Fruit fly (Drosophila melanogaster): ENCODE measurements around the gene Wnt10.

DNA sequence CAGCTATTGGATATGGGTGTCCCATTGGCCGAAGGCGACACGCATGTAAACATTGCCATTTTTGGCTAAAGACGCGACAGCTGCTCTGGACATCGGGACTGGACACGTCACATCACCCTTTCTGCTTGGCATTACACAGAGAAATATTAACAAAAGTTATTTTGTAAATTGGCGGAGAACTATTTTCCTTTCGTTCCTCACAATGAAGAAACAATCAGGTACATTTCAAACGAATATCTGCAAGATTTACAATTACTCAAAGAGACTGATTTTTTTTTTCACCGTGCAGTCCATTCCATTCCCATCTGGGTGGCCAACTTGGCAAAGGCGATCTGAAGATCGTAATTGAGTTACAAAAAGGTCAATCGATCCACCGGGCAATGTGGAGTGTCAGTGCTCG lies 43.8 kb upstream of the Wnt10 start:
- TF ChIP-seq CG8301 (tag; optimal IDR thresholded peaks at IDR 0.05): no peak
- TF ChIP-seq CG15710 (tag; optimal IDR thresholded peaks at IDR 0.05): no peak
- TF ChIP-seq gl (tag; optimal IDR thresholded peaks at IDR 0.05): no peak
- no peak for TF ChIP-seq CG12605 (GFP tag; IDR thresholded peaks at IDR 0.05)
- TF ChIP-seq CG14655 (GFP tag; optimal IDR thresholded peaks at IDR 0.05): no peak
- no peak for TF ChIP-seq CG4496 (GFP tag; IDR thresholded peaks at IDR 0.05)
- TF ChIP-seq Pif1A (GFP tag; optimal IDR thresholded peaks at IDR 0.05): peak; percentile 10
- no peak for TF ChIP-seq CG10348 (GFP tag; IDR thresholded peaks at IDR 0.05)
- TF ChIP-seq EcR (GFP tag; optimal IDR thresholded peaks at IDR 0.05): no peak
- TF ChIP-seq fd96Ca (GFP tag; IDR thresholded peaks at IDR 0.05): no peak
- TF ChIP-seq rn (GFP tag; IDR thresholded peaks at IDR 0.05): no peak
- TF ChIP-seq Snoo (tag; optimal IDR thresholded peaks at IDR 0.05): peak; percentile 19
- TF ChIP-seq Pif1B (GFP tag; optimal IDR thresholded peaks at IDR 0.05): no peak

Data from whole organism, pupa.